Fruit fly (Drosophila melanogaster): ENCODE measurements around the gene Top1.

The Top1 gene

dm6 chrX:15299927-15300740 is 19.1 kb upstream of the Top1 start:
- TF ChIP-seq Mio (GFP tag; optimal IDR thresholded peaks at IDR 0.05): no peak
- no peak for TF ChIP-seq CrebA (GFP tag; optimal IDR thresholded peaks at IDR 0.05; ENCODE audit: borderline replicate concordance)
- no peak for TF ChIP-seq rgr (GFP tag; optimal IDR thresholded peaks at IDR 0.05)
- no peak for TF ChIP-seq sage (GFP tag; optimal IDR thresholded peaks at IDR 0.05)
- no peak for TF ChIP-seq HLH106 (tag; optimal IDR thresholded peaks at IDR 0.05)
- TF ChIP-seq dmrt93B (GFP tag; optimal IDR thresholded peaks at IDR 0.05): no peak
- no peak for TF ChIP-seq Hnf4 (GFP tag; optimal IDR thresholded peaks at IDR 0.05)
- TF ChIP-seq Hr78 (GFP tag; optimal IDR thresholded peaks at IDR 0.05): no peak
- no peak for TF ChIP-seq brk (GFP tag; optimal IDR thresholded peaks at IDR 0.05)
- TF ChIP-seq Vsx2 (GFP tag; optimal IDR thresholded peaks at IDR 0.05; ENCODE audit: partially characterized antibody): no peak
- TF ChIP-seq Abd-B (GFP tag; optimal IDR thresholded peaks at IDR 0.05): no peak
- TF ChIP-seq psq (GFP tag; optimal IDR thresholded peaks at IDR 0.05): no peak
- TF ChIP-seq Rel (GFP tag; optimal IDR thresholded peaks at IDR 0.05): no peak
- TF ChIP-seq Rel (tag; optimal IDR thresholded peaks at IDR 0.05): no peak
- no peak for TF ChIP-seq foxo (GFP tag; optimal IDR thresholded peaks at IDR 0.05)
- no peak for TF ChIP-seq Myc (optimal IDR thresholded peaks at IDR 0.05)
- no peak for TF ChIP-seq ey (GFP tag; optimal IDR thresholded peaks at IDR 0.05)

dm6 chrX:15301175-15301574 is 18.1 kb upstream of the Top1 start:
- TF ChIP-seq Dfd (GFP tag; optimal IDR thresholded peaks at IDR 0.05) (no peak), psq (GFP tag; optimal IDR thresholded peaks at IDR 0.05) (no peak), dmrt93B (GFP tag; optimal IDR thresholded peaks at IDR 0.05) (no peak), Sp1 (GFP tag; optimal IDR thresholded peaks at IDR 0.05) (no peak), OdsH (GFP tag; optimal IDR thresholded peaks at IDR 0.05) (no peak), Vsx2 (GFP tag; optimal IDR thresholded peaks at IDR 0.05; ENCODE audit: partially characterized antibody) (no peak), Dif (GFP tag; optimal IDR thresholded peaks at IDR 0.05; ENCODE audit: partially characterized antibody) (peak; percentile 48), Rel (GFP tag; optimal IDR thresholded peaks at IDR 0.05) (no peak), Rel (tag; optimal IDR thresholded peaks at IDR 0.05) (peak; percentile 39), tai (GFP tag; optimal IDR thresholded peaks at IDR 0.05) (no peak), Hnf4 (GFP tag; optimal IDR thresholded peaks at IDR 0.05) (no peak)

- no peak for TF ChIP-seq dsf (GFP tag; optimal IDR thresholded peaks at IDR 0.05; ENCODE audit: borderline replicate concordance)
- TF ChIP-seq psq (GFP tag; optimal IDR thresholded peaks at IDR 0.05): peak; percentile 74
- TF ChIP-seq Dif (GFP tag; optimal IDR thresholded peaks at IDR 0.05; ENCODE audit: partially characterized antibody): peak; percentile 3
- TF ChIP-seq dl (GFP tag; optimal IDR thresholded peaks at IDR 0.05; ENCODE audit: insufficient read depth in 1 of 2, partially characterized antibody in 2 of 2): no peak
- TF ChIP-seq Sp1 (GFP tag; optimal IDR thresholded peaks at IDR 0.05): peak; percentile 82
- peak; percentile 59 for TF ChIP-seq Rel (GFP tag; optimal IDR thresholded peaks at IDR 0.05)
- TF ChIP-seq Rel (tag; optimal IDR thresholded peaks at IDR 0.05): peak; percentile 71
- no peak for TF ChIP-seq pan (optimal IDR thresholded peaks at IDR 0.05)
- peak; percentile 87 for TF ChIP-seq CrebA (GFP tag; optimal IDR thresholded peaks at IDR 0.05; ENCODE audit: borderline replicate concordance)
- no peak for TF ChIP-seq brk (GFP tag; optimal IDR thresholded peaks at IDR 0.05)
- peak in 1 of 2 experiments; percentile 61 for TF ChIP-seq foxo (GFP tag; optimal IDR thresholded peaks at IDR 0.05)
- peak; percentile 11 for TF ChIP-seq fru (GFP tag; optimal IDR thresholded peaks at IDR 0.05)
- TF ChIP-seq sage (GFP tag; optimal IDR thresholded peaks at IDR 0.05): peak; percentile 34
These were observed 15.8 kb upstream of the Top1 start for dm6 chrX:15303176-15304115.

dm6 chrX:15304211-15304610 is 15.1 kb upstream of the Top1 start:
- TF ChIP-seq Jra (GFP tag; optimal IDR thresholded peaks at IDR 0.05) (no peak), Dif (GFP tag; optimal IDR thresholded peaks at IDR 0.05; ENCODE audit: partially characterized antibody) (no peak), dmrt93B (GFP tag; optimal IDR thresholded peaks at IDR 0.05) (peak; percentile 16), Vsx2 (GFP tag; optimal IDR thresholded peaks at IDR 0.05; ENCODE audit: partially characterized antibody) (no peak), brk (GFP tag; optimal IDR thresholded peaks at IDR 0.05) (no peak), HLH106 (tag; optimal IDR thresholded peaks at IDR 0.05) (peak; percentile 9), fru (GFP tag; optimal IDR thresholded peaks at IDR 0.05) (no peak), Dfd (GFP tag; optimal IDR thresholded peaks at IDR 0.05) (no peak), CrebA (GFP tag; optimal IDR thresholded peaks at IDR 0.05; ENCODE audit: borderline replicate concordance) (no peak), Hnf4 (GFP tag; optimal IDR thresholded peaks at IDR 0.05) (no peak), tai (GFP tag; optimal IDR thresholded peaks at IDR 0.05) (no peak), sv (GFP tag; optimal IDR thresholded peaks at IDR 0.05) (no peak), woc (GFP tag; optimal IDR thresholded peaks at IDR 0.05) (no peak), br (GFP tag; optimal IDR thresholded peaks at IDR 0.05) (no peak), Mio (GFP tag; optimal IDR thresholded peaks at IDR 0.05) (no peak), CG9705 (GFP tag; optimal IDR thresholded peaks at IDR 0.05) (no peak), Myc (optimal IDR thresholded peaks at IDR 0.05) (no peak), lola (GFP tag; optimal IDR thresholded peaks at IDR 0.05) (no peak), GATAd (GFP tag; optimal IDR thresholded peaks at IDR 0.05) (no peak), Hr83 (GFP tag; optimal IDR thresholded peaks at IDR 0.05; ENCODE audit: poor library complexity, severe bottlenecking) (no peak), Abd-B (GFP tag; optimal IDR thresholded peaks at IDR 0.05) (no peak), jim (GFP tag; optimal IDR thresholded peaks at IDR 0.05) (no peak), foxo (GFP tag; optimal IDR thresholded peaks at IDR 0.05) (peak in 1 of 2 experiments; percentile 48), Hr78 (GFP tag; optimal IDR thresholded peaks at IDR 0.05) (no peak), usp (GFP tag; optimal IDR thresholded peaks at IDR 0.05) (no peak), CG32264 (GFP tag; optimal IDR thresholded peaks at IDR 0.05) (no peak), Sp1 (GFP tag; optimal IDR thresholded peaks at IDR 0.05) (no peak), ey (GFP tag; optimal IDR thresholded peaks at IDR 0.05) (peak; percentile 10)

Data from whole organism, wandering third instar larva.